Fruit fly (Drosophila melanogaster) whole organism, larva: ENCODE results near the gene CG32712.

ENCODE experiments used
- noc ChIP-seq: fragments of 200-800 bp; sonication (Bioruptor generic); optimal IDR thresholded peaks from 3 replicates; lab custom pipeline; 2019; ENCODE audit warnings: missing biosample characterization, mild to moderate bottlenecking, missing genetic modification characterization, moderate library complexity

The CG32712 gene

DNA sequence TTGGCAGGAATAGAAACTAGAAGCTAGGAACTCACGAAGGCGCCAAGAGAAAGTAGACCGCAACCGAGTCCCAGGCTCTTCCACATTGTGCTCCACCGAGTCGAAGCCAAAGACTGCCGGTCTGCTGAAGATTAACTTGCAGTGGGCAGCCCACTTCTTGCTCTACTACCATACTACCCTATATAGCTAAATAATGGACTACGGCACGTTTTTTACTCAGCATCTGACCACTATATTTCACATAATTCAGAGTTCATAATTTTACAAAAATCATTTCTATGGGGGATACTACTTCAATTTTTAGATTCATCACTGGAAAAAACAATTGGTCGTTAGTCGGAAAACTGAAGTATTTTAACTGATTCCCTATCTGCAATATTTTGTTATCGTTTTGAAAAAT, at the start of gene CG32712:
TSS of gene CG32712 (minus strand) at position 101 of the 400 bp plus-strand sequence.
- no peak for TF ChIP-seq noc (tag; lab: Kevin White, UChicago)

- TF ChIP-seq noc (tag; lab: Kevin White, UChicago), result no peak
Observed at dm6 chrX:8481462-8481861, 47.9 kb upstream of the CG32712 start, which contains the start of gene Cp38. Cp38 (plus strand) TSS chrX:8481837.

DNA sequence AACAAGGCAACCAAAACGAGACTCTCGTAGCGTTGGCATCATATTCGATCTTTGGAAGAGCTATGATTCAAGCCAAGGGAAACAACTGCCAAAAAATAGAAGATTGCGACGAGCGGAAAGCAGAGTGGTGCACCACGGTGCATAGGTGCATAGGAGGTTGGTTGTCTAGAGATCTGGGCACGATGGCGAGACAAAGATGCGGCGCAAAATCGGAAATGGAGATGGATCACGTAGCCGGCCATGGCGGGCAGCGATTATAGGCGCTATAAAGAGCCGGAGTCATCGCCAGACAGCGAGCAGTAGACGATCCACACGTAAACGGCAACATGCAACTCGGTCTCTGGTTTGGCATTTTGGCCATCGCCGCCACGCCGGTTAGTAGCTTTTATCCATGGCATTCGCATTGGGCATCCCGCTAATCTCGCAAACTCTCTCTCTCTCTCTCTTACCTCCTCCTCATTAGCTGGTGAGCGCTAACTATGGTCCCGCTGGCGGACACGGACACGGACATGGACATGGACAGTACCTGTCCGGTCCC, 45.5 kb upstream of the CG32712 start, which contains the start of gene Cp36:
TSS of gene Cp36 (plus strand) at position 289 of the 538 bp plus-strand sequence.
- no peak for TF ChIP-seq noc (tag; lab: Kevin White, UChicago)

dm6 chrX:8476817-8477216, 43.2 kb upstream of the CG32712 start, which contains the start of gene Cp7Fc:
Cp7Fc (plus strand) TSS chrX:8477117.
- no peak for TF ChIP-seq noc (tag; lab: Kevin White, UChicago)

DNA sequence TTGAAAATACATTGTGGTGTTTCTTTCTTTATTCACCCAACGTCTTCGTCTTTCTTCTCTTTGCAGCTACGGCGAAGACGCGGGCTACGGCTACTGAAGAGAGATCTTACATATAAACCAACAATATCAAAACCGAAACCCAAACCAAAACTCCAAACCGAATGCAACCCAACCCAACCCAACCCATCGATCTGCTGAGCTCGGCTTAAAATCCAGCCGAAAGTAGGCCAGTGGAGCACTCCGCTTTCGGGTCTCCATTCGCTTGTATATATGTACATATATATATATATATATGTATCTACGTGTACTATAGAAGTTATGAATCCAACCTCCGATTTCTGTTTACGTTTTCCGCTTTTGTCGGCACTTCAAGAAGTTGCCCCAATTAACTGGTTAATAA, 42.0 kb upstream of the CG32712 start:
- TF ChIP-seq noc (tag; lab: Kevin White, UChicago), result no peak

dm6 chrX:8473339-8473887, 39.8 kb upstream of the CG32712 start, which contains the start of gene Cp7Fb:
Cp7Fb (plus strand) TSS chrX:8473837.
- TF ChIP-seq noc (tag; lab: Kevin White, UChicago), result no peak

- no peak for TF ChIP-seq noc (tag; lab: Kevin White, UChicago)
Observed at dm6 chrX:8470588-8470987, 37.0 kb upstream of the CG32712 start, which contains the start of gene Cp7Fa. Cp7Fa (plus strand) TSS chrX:8470888.

dm6 chrX:8469606-8470005, 36.0 kb upstream of the CG32712 start:
- no peak for TF ChIP-seq noc (tag; lab: Kevin White, UChicago)

DNA sequence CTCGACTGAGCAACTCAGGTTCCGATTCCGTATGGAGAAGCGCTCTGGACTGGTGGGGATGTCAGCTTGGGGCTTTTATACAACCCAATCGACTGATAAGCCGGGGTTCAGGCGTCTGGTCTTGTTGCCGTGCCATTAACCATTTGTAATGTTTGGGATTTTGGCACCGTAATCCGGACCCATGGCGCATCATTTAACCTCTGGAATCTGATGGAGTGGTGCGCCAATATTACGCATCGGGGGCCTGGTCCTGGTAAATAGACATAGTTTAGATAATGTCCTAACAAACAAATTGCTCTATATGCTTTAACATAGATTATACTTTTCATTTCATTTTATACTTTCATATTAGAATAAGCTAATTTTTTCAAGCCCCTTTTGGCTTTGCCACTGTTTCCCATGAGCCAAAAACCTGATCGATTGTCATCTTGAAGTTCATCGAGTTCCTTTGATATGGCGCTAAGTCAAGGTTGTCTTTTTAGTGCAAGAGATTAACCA, 35.4 kb upstream of the CG32712 start, which contains the start of gene CG12116:
TSS of gene CG12116 (minus strand) at position 51 of the 498 bp plus-strand sequence.
- peak; percentile 40 for TF ChIP-seq noc (tag; lab: Kevin White, UChicago)

DNA sequence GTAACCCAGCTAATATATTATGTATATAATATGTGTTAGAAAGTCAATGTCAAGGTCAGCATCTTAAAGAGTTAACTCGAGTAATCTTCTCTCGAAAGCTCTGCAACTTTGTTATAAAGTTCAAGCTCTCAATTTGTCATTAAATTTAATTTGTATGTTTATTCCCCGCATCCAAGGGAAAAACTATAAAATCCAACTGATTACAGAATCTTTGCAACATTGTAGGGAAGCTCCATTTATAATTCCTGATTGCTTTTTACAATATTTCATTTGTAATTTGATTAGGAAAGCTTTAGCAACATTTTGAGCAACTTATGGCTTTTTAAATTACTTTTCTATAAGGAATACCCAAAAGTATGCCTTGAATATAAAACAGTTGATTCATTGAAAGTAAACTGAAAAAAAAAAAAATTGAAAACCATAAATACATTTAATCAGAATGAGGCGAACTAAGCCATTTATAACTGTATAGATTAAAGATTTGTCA, 33.2 kb upstream of the CG32712 start:
- TF ChIP-seq noc (tag; lab: Kevin White, UChicago), result no peak

dm6 chrX:8464378-8465036, 30.9 kb upstream of the CG32712 start, which contains the start of gene Sptr:
Sptr (minus strand) TSS chrX:8464438.
- peak; percentile 96 for TF ChIP-seq noc (tag; lab: Kevin White, UChicago)

- TF ChIP-seq noc (tag; lab: Kevin White, UChicago), result no peak
Observed at dm6 chrX:8461147-8461546, 27.5 kb upstream of the CG32712 start, which contains the start of gene Es2. Es2 (plus strand) TSS chrX:8461479.

- no peak for TF ChIP-seq noc (tag; lab: Kevin White, UChicago)
Observed at dm6 chrX:8460686-8461085, 27.1 kb upstream of the CG32712 start, which contains the start of gene CG15347. CG15347 (minus strand) TSS chrX:8460898.

DNA sequence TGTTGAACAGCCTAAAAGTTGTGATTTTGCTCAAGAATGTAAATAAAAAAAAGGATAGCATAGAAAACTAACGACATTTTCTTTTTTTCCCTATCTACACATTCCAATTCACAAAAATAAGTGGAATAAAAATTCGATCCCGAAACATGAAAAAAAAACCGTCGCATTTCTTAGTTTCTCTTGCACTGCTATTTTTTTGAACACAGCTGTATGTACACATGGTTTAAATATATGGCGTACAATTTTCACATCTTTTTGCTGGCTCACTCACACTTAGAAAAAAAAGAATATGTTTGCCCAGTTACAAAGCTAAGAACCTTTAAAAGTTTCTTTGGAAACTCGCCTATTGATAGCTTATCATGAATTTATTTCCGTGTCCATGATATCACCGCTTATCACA, 26.6 kb upstream of the CG32712 start:
- no peak for TF ChIP-seq noc (tag; lab: Kevin White, UChicago)

DNA sequence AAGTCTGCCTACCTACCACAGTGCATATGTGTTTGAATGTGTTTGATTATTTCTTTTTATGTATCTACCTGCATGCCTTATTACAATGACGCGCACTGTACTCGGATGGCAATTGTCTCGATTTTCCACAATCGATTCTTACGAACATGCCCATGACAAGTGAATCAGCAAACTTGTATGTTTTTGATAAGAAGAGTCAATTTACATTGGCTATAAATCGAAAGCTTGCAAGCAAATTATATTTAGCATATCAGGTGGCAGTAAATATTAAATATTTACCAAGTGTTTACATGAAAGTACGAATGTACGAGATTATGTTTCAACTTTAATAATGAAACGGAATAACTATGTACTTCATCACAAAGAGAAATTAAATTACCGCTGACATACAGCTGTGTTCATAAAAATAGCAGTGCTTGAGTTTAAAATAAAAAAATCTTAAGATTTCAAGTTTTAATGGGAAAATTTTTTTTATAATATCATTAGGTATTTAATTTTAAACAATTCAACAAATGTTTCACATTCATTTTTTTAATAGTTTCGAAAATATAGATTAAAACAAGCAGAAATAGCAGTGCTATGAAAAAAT, 25.9 kb upstream of the CG32712 start:
- no peak for TF ChIP-seq noc (tag; lab: Kevin White, UChicago)

DNA sequence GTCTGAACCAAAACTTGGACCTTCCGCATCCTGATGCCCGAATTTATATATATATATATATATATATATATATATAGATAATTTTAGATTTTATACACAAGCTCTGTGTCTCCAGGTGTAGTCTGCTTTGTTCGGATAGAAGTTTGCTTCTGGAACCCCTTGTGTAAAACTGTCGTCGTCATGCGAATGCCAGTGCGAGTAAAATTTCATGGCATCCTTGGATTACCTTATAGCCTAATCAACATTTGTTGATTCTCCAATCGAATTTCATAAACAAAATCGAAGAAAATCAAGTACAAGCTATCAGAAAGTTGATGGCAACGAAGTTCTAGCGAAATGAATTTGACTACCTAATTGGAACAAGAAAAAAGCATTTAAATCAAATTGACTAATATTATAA, 23.9 kb upstream of the CG32712 start, which contains the start of gene CG32713:
TSS of gene CG32713 (minus strand) at position 101 of the 400 bp plus-strand sequence.
- TF ChIP-seq noc (tag; lab: Kevin White, UChicago), result no peak
